Worm (Caenorhabditis elegans) whole organism, L4 larva: ENCODE results near the gene hlh-12.

Source experiments
- dmd-6 ChIP-seq: fragments of 200-800 bp; sonication (Bioruptor generic); IDR thresholded peaks from 2 replicates; pipeline ENCODE4 v1.3.6; 2022; ENCODE audit warnings: missing genetic modification reagents, missing genetic modification characterization, missing compliant biosample characterization
- mdl-1 ChIP-seq, 2 experiments: fragments of 150-350 bp in 1 of 2; sonication (generic microtip) in 1 of 2; optimal IDR thresholded peaks; 2 replicates each; lab custom pipeline; 2014 to 2017; ENCODE audit warnings: missing biosample characterization in 2 of 2, missing genetic modification characterization in 2 of 2

DNA sequence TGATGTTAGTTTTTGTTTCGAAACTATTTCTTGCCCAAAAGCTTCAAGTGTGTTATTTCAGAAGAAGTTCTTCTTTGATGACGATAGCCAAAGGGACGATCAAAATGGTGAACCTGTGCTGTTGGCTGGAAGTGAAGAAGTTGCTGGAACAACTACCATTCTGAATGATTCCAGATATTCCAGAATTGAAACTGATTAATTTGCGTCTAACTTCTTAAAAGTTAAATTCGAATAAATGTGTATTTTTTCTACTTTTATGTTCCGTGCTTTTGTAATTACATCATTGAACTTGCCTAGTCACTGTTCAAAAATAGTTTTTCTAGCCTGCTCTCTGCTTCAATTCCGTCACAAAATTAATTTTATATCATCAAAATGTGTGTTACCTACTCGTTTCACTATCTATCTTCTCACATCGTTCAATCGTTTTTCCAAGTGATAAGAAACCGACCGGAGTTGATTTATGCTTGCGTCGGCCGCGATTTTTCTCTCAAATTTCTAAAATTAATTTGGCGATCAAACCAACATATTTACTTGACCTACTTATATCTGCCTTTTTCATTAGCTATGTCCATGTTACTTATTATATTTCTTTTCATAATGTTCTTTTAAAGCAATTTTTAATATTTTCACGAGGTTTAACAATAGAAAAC lies 4.1 kb downstream of the hlh-12 start:
- TF ChIP-seq dmd-6 (GFP tag; lab: Robert Waterston, UW): peak; percentile 57; the same call in 1 of the 2 replicates
- peak in 1 of 2 experiments; percentile 44 for TF ChIP-seq mdl-1 (tag; optimal IDR thresholded peaks at IDR 0.05; lab: Kevin White, UChicago)
